Fruit fly (Drosophila melanogaster): ENCODE measurements around the gene CG7246.

dm6 chrX:9046986-9047385 is 33.9 kb downstream of the CG7246 start:
- no peak for TF ChIP-seq Bteb2 (GFP tag; optimal IDR thresholded peaks at IDR 0.05)
- peak; percentile 84 for TF ChIP-seq Drgx (GFP tag; IDR thresholded peaks at IDR 0.05)
